Fruit fly (Drosophila melanogaster) whole organism, prepupa: ENCODE results near the gene Cwc25.

ENCODE experiments used
- Blimp-1 ChIP-seq: fragments of 200-800 bp; sonication (Bioruptor generic); optimal IDR thresholded peaks from 3 replicates; lab custom pipeline; 2017; ENCODE audit warnings: missing biosample characterization, missing genetic modification characterization, mild to moderate bottlenecking, moderate library complexity, missing genetic modification reagents
- CG10631 ChIP-seq: fragments of 200-800 bp; sonication (Bioruptor generic); optimal IDR thresholded peaks from 2 replicates; lab custom pipeline; 2016; ENCODE audit warnings: missing biosample characterization, missing genetic modification characterization
- CG10669 ChIP-seq: fragments of 200-800 bp; sonication (Bioruptor generic); optimal IDR thresholded peaks from 3 replicates; lab custom pipeline; 2018; ENCODE audit warnings: missing biosample characterization, mild to moderate bottlenecking, missing genetic modification characterization, moderate library complexity
- CG11294 ChIP-seq: fragments of 200-800 bp; sonication (Bioruptor generic); IDR thresholded peaks from 2 replicates; pipeline ENCODE4 v1.3.6; 2022; ENCODE audit warnings: missing biosample characterization, missing genetic modification characterization
- CG11902 ChIP-seq: fragments of 200-800 bp; sonication (Bioruptor generic); optimal IDR thresholded peaks from 3 replicates; lab custom pipeline; 2016; ENCODE audit warnings: missing biosample characterization, missing genetic modification characterization
- CG1621 ChIP-seq: fragments of 200-800 bp; sonication (Bioruptor generic); optimal IDR thresholded peaks from 3 replicates; lab custom pipeline; 2018; ENCODE audit warnings: missing biosample characterization, mild to moderate bottlenecking, missing genetic modification characterization
- CG16779 ChIP-seq: fragments of 200-800 bp; sonication (Bioruptor generic); optimal IDR thresholded peaks from 3 replicates; lab custom pipeline; 2017; ENCODE audit warnings: missing biosample characterization, mild to moderate bottlenecking, missing genetic modification characterization
- CG32006 ChIP-seq: fragments of 200-800 bp; sonication (Bioruptor generic); optimal IDR thresholded peaks from 3 replicates; lab custom pipeline; 2017; ENCODE audit warnings: missing biosample characterization, mild to moderate bottlenecking, missing genetic modification characterization
- CG34406 ChIP-seq: fragments of 200-800 bp; sonication (Bioruptor generic); optimal IDR thresholded peaks from 3 replicates; lab custom pipeline; 2016; ENCODE audit warnings: missing biosample characterization, missing genetic modification characterization
- CG3919 ChIP-seq: fragments of 200-800 bp; sonication (Bioruptor generic); optimal IDR thresholded peaks from 3 replicates; lab custom pipeline; 2016; ENCODE audit warnings: missing biosample characterization, missing genetic modification characterization
- CG4318 ChIP-seq: fragments of 200-800 bp; sonication (Bioruptor generic); optimal IDR thresholded peaks from 3 replicates; lab custom pipeline; 2017; ENCODE audit warnings: missing biosample characterization, mild to moderate bottlenecking, missing genetic modification characterization
- CG6276 ChIP-seq: fragments of 200-800 bp; sonication (Bioruptor generic); optimal IDR thresholded peaks from 2 replicates; lab custom pipeline; 2017; ENCODE audit warnings: missing biosample characterization, mild to moderate bottlenecking, missing genetic modification characterization
- CG6792 ChIP-seq: fragments of 200-800 bp; sonication (Bioruptor generic); optimal IDR thresholded peaks from 3 replicates; lab custom pipeline; 2016; ENCODE audit warnings: missing biosample characterization, missing genetic modification characterization
- CG6808 ChIP-seq: fragments of 200-800 bp; sonication (Bioruptor generic); optimal IDR thresholded peaks from 3 replicates; lab custom pipeline; 2017; ENCODE audit warnings: missing biosample characterization, missing genetic modification characterization, mild to moderate bottlenecking, moderate library complexity, missing genetic modification reagents
- CG8319 ChIP-seq: fragments of 200-800 bp; sonication (Bioruptor generic); optimal IDR thresholded peaks from 3 replicates; lab custom pipeline; 2016; ENCODE audit warnings: missing biosample characterization, missing genetic modification characterization
- CG9139 ChIP-seq: fragments of 200-800 bp; sonication (Bioruptor generic); optimal IDR thresholded peaks from 3 replicates; lab custom pipeline; 2017; ENCODE audit warnings: missing biosample characterization, mild to moderate bottlenecking, missing genetic modification characterization
- Eip75B ChIP-seq: fragments of 200-800 bp; sonication (Bioruptor generic); optimal IDR thresholded peaks from 3 replicates; lab custom pipeline; 2016; ENCODE audit warnings: missing biosample characterization, missing genetic modification characterization
- Eip78C ChIP-seq: fragments of 200-800 bp; sonication (Bioruptor generic); peaks from one replicate; lab custom pipeline; 2016; ENCODE audit warnings: missing biosample characterization, missing genetic modification characterization
- Ets21C ChIP-seq: fragments of 200-800 bp; sonication (Bioruptor generic); optimal IDR thresholded peaks from 3 replicates; lab custom pipeline; 2016; ENCODE audit warnings: missing biosample characterization, missing genetic modification characterization
- Ets96B ChIP-seq: fragments of 200-800 bp; optimal IDR thresholded peaks from 2 replicates; lab custom pipeline; 2019; ENCODE audit warnings: missing biosample characterization, mild to moderate bottlenecking, missing genetic modification characterization, moderate library complexity
- Gug ChIP-seq: fragments of 200-800 bp; sonication (Bioruptor generic); IDR thresholded peaks from 2 replicates; pipeline ENCODE4 v1.3.6; 2022; ENCODE audit warnings: missing biosample characterization, missing genetic modification characterization
- Hr39 ChIP-seq: fragments of 200-800 bp; sonication (Bioruptor generic); optimal IDR thresholded peaks from 2 replicates; lab custom pipeline; 2016; ENCODE audit warnings: missing biosample characterization, missing genetic modification characterization
- Hr4 ChIP-seq: fragments of 200-800 bp; sonication (Bioruptor generic); optimal IDR thresholded peaks from 3 replicates; lab custom pipeline; 2016; ENCODE audit warnings: missing biosample characterization, missing genetic modification characterization
- Lpt ChIP-seq: fragments of 200-800 bp; sonication (Bioruptor generic); optimal IDR thresholded peaks from 3 replicates; lab custom pipeline; 2016; ENCODE audit warnings: missing biosample characterization, missing genetic modification characterization
- Met ChIP-seq: fragments of 200-800 bp; sonication (Bioruptor generic); optimal IDR thresholded peaks from 3 replicates; lab custom pipeline; 2016; ENCODE audit warnings: missing biosample characterization, missing genetic modification characterization
- Smox ChIP-seq: fragments of 200-800 bp; sonication (Bioruptor generic); optimal IDR thresholded peaks from 3 replicates; lab custom pipeline; 2016; ENCODE audit warnings: missing biosample characterization, missing genetic modification characterization
- Sox102F ChIP-seq: fragments of 200-800 bp; sonication (Bioruptor generic); optimal IDR thresholded peaks from 2 replicates; lab custom pipeline; 2016; ENCODE audit warnings: missing biosample characterization, mild to moderate bottlenecking, missing genetic modification characterization
- Sox14 ChIP-seq: fragments of 200-800 bp; sonication (Bioruptor generic); optimal IDR thresholded peaks from 3 replicates; lab custom pipeline; 2016; ENCODE audit warnings: missing biosample characterization, missing genetic modification characterization
- achi ChIP-seq: fragments of 200-800 bp; sonication (Bioruptor generic); optimal IDR thresholded peaks from 3 replicates; lab custom pipeline; 2016; ENCODE audit warnings: missing biosample characterization, missing genetic modification characterization
- acj6 ChIP-seq: fragments of 200-800 bp; sonication (Bioruptor generic); optimal IDR thresholded peaks from 3 replicates; lab custom pipeline; 2016; ENCODE audit warnings: missing biosample characterization, missing genetic modification characterization
- cyc ChIP-seq: fragments of 200-800 bp; sonication (Bioruptor generic); optimal IDR thresholded peaks from 3 replicates; lab custom pipeline; 2016; ENCODE audit warnings: missing biosample characterization, missing genetic modification characterization
- dsx ChIP-seq: fragments of 200-800 bp; optimal IDR thresholded peaks from 3 replicates; lab custom pipeline; 2019; ENCODE audit warnings: missing biosample characterization, mild to moderate bottlenecking, missing genetic modification characterization, moderate library complexity; ENCODE audit not compliant: poor library complexity, severe bottlenecking
- eg ChIP-seq: fragments of 200-800 bp; sonication (Bioruptor generic); IDR thresholded peaks from 3 replicates; pipeline ENCODE4 v1.3.6; 2022; ENCODE audit warnings: missing biosample characterization, missing genetic modification characterization
- esn ChIP-seq: fragments of 200-800 bp; sonication (Bioruptor generic); optimal IDR thresholded peaks from 2 replicates; lab custom pipeline; 2016; ENCODE audit warnings: missing biosample characterization, mild to moderate bottlenecking, missing genetic modification characterization, moderate library complexity
- fd59A ChIP-seq: fragments of 200-800 bp; sonication (Bioruptor generic); optimal IDR thresholded peaks from 2 replicates; lab custom pipeline; 2017; ENCODE audit warnings: missing biosample characterization, mild to moderate bottlenecking, missing genetic modification characterization, missing genetic modification reagents
- fkh ChIP-seq: fragments of 200-800 bp; sonication (Bioruptor generic); optimal IDR thresholded peaks from 3 replicates; lab custom pipeline; 2017; ENCODE audit warnings: missing biosample characterization, mild to moderate bottlenecking, missing genetic modification characterization, moderate library complexity
- lz ChIP-seq: fragments of 200-800 bp; sonication (Bioruptor generic); optimal IDR thresholded peaks from 3 replicates; lab custom pipeline; 2016; ENCODE audit warnings: missing biosample characterization, missing genetic modification characterization
- net ChIP-seq: fragments of 200-800 bp; sonication (Bioruptor generic); optimal IDR thresholded peaks from 3 replicates; lab custom pipeline; 2016; ENCODE audit warnings: missing biosample characterization, missing genetic modification characterization
- pdm3 ChIP-seq: fragments of 200-800 bp; sonication (Bioruptor generic); optimal IDR thresholded peaks from 3 replicates; lab custom pipeline; 2016; ENCODE audit warnings: missing biosample characterization, missing genetic modification characterization
- salr ChIP-seq, 2 experiments: fragments of 200-800 bp; sonication (Bioruptor generic); optimal IDR thresholded peaks; 3 replicates each; lab custom pipeline; 2016 to 2018; ENCODE audit warnings: missing biosample characterization in 2 of 2, missing genetic modification characterization in 2 of 2, mild to moderate bottlenecking in 1 of 2
- spab ChIP-seq: fragments of 200-800 bp; sonication (Bioruptor generic); optimal IDR thresholded peaks from 2 replicates; lab custom pipeline; 2017; ENCODE audit warnings: missing biosample characterization, mild to moderate bottlenecking, missing genetic modification characterization, missing genetic modification reagents
- ss ChIP-seq, 2 experiments: fragments of 200-800 bp; sonication (Bioruptor generic); optimal IDR thresholded peaks; 2 replicates in 1 of 2; 3 replicates in 1 of 2; lab custom pipeline; 2017 to 2018; ENCODE audit warnings: mild to moderate bottlenecking in 2 of 2, missing biosample characterization in 2 of 2, missing genetic modification characterization in 2 of 2, moderate library complexity in 1 of 2
- topi ChIP-seq: fragments of 200-800 bp; sonication (Bioruptor generic); optimal IDR thresholded peaks from 3 replicates; lab custom pipeline; 2016; ENCODE audit warnings: missing biosample characterization, missing genetic modification characterization

Gene Cwc25

dm6 chr2L:2731370-2732138, 13.3 kb upstream of the Cwc25 start (continued):
- no peak for TF ChIP-seq Smox (GFP tag; lab: Kevin White, UChicago)
- no peak for TF ChIP-seq achi
- TF ChIP-seq CG11294 (GFP tag; lab: Robert Waterston, UW): peak; percentile 53; the same call in 1 of the 2 replicates
- TF ChIP-seq CG1621 (tag; lab: Kevin White, UChicago): no peak
- TF ChIP-seq Sox14 (GFP tag; lab: Kevin White, UChicago): peak; percentile 24
- TF ChIP-seq eg (GFP tag; lab: Robert Waterston, UW): peak; percentile 71
- peak; percentile 3 for TF ChIP-seq lz (GFP tag; lab: Kevin White, UChicago)
- peak; percentile 72 for TF ChIP-seq CG32006 (GFP tag; lab: Kevin White, UChicago)
- peak; percentile 21 for TF ChIP-seq pdm3
- TF ChIP-seq, all 60 proteins: peak for 19

DNA sequence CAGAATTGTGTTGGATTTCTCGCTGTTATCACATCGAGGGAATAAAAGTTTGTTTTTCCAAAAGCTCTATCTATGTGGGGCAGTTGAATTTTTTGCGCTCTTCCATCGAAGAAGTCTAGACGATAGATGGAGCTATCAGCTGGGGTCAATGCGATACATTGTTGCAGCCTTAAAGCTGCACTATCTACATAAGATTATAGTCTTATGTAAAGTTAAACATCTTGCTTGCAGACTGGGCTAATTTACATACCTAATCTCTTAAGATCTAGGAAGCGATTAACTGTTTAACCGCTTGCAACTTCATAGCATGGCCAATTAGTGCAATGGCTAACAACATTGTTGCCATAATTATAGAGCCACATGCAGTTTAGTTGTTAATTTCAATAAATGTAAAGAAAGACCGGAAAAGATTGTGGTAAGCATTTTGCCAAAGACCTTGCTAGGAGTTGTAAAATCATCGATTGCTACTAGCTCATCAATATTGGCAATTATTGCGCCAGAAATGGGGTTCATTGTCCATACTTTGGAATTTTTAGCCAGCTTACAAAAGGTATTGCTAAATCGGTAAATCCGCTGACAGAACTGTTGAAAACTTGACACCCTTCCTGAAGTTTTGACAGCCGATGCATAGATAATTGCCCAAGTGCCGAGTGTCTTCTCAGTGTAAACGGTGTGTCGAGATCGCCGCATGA, 12.6 kb upstream of the Cwc25 start:
- no peak for TF ChIP-seq CG1621 (tag; lab: Kevin White, UChicago)
- peak; percentile 48 for TF ChIP-seq dsx (GFP tag; lab: Kevin White, UChicago)

dm6 chr2L:2734215-2734614, 10.7 kb upstream of the Cwc25 start:
- TF ChIP-seq CG6792 (peak; percentile 76), fkh (GFP tag; lab: Kevin White, UChicago) (no peak), Met (GFP tag; lab: Kevin White, UChicago) (peak; percentile 78), CG10669 (peak; percentile 91), Lpt (peak; percentile 68), spab (GFP tag; lab: Kevin White, UChicago) (peak; percentile 89), CG11902 (GFP tag; lab: Kevin White, UChicago) (peak; percentile 67), lz (GFP tag; lab: Kevin White, UChicago) (peak; percentile 69), CG9139 (peak; percentile 82), CG6276 (GFP tag; lab: Kevin White, UChicago) (peak; percentile 74), CG10631 (GFP tag; lab: Kevin White, UChicago) (peak; percentile 84), Gug (GFP tag; lab: Robert Waterston, UW) (peak; percentile 79), fd59A (GFP tag; lab: Kevin White, UChicago) (peak; percentile 88), Hr4 (peak; percentile 74), Ets21C (GFP tag; lab: Kevin White, UChicago) (peak; percentile 64), pdm3 (peak; percentile 83), CG34406 (peak; percentile 66), Eip78C (peak; percentile 94), topi (peak; percentile 67), CG8319 (GFP tag; lab: Kevin White, UChicago) (peak; percentile 70), Eip75B (peak; percentile 71), Blimp-1 (GFP tag; lab: Kevin White, UChicago) (peak; percentile 31), CG16779 (tag; lab: Kevin White, UChicago) (peak; percentile 48), ss (GFP tag; optimal IDR thresholded peaks at IDR 0.05; lab: Kevin White, UChicago) (peak; percentile 83 to 87), net (GFP tag; lab: Kevin White, UChicago) (peak; percentile 73), acj6 (GFP tag; lab: Kevin White, UChicago) (peak; percentile 86), CG6808 (GFP tag; lab: Kevin White, UChicago) (peak; percentile 91), CG3919 (peak; percentile 82), esn (GFP tag; lab: Kevin White, UChicago) (peak; percentile 81), cyc (GFP tag; lab: Kevin White, UChicago) (peak; percentile 70), salr (GFP tag; optimal IDR thresholded peaks at IDR 0.05; lab: Kevin White, UChicago) (peak; percentile 69 to 79), Sox102F (GFP tag; lab: Kevin White, UChicago) (no peak), eg (GFP tag; lab: Robert Waterston, UW) (peak; percentile 76), dsx (GFP tag; lab: Kevin White, UChicago) (peak; percentile 82), Sox14 (GFP tag; lab: Kevin White, UChicago) (peak; percentile 86), CG4318 (GFP tag; lab: Kevin White, UChicago) (peak; percentile 59), Hr39 (GFP tag; lab: Kevin White, UChicago) (peak; percentile 78), Ets96B (tag; lab: Kevin White, UChicago) (peak; percentile 80)
